Fruit fly (Drosophila melanogaster) whole organism, prepupa: ENCODE data around the gene CG4069.

ENCODE experiments used
- Blimp-1 ChIP-seq: fragments of 200-800 bp; sonication (Bioruptor generic); optimal IDR thresholded peaks from 3 replicates; lab custom pipeline; 2017; ENCODE audit warnings: missing biosample characterization, missing genetic modification characterization, mild to moderate bottlenecking, moderate library complexity, missing genetic modification reagents
- CG10669 ChIP-seq: fragments of 200-800 bp; sonication (Bioruptor generic); optimal IDR thresholded peaks from 3 replicates; lab custom pipeline; 2018; ENCODE audit warnings: missing biosample characterization, mild to moderate bottlenecking, missing genetic modification characterization, moderate library complexity
- CG11294 ChIP-seq: fragments of 200-800 bp; sonication (Bioruptor generic); IDR thresholded peaks from 2 replicates; pipeline ENCODE4 v1.3.6; 2022; ENCODE audit warnings: missing biosample characterization, missing genetic modification characterization
- CG11762 ChIP-seq: fragments of 200-800 bp; sonication (Bioruptor generic); optimal IDR thresholded peaks from 3 replicates; lab custom pipeline; 2016; ENCODE audit warnings: missing biosample characterization, missing genetic modification characterization; ENCODE audit not compliant: insufficient read depth
- CG11902 ChIP-seq: fragments of 200-800 bp; sonication (Bioruptor generic); optimal IDR thresholded peaks from 3 replicates; lab custom pipeline; 2016; ENCODE audit warnings: missing biosample characterization, missing genetic modification characterization
- CG15336 ChIP-seq: fragments of 200-800 bp; sonication (Bioruptor generic); IDR thresholded peaks from 2 replicates; pipeline ENCODE4 v1.3.6; 2022; ENCODE audit warnings: missing biosample characterization, missing genetic modification characterization
- CG1621 ChIP-seq: fragments of 200-800 bp; sonication (Bioruptor generic); optimal IDR thresholded peaks from 3 replicates; lab custom pipeline; 2018; ENCODE audit warnings: missing biosample characterization, mild to moderate bottlenecking, missing genetic modification characterization
- CG16779 ChIP-seq: fragments of 200-800 bp; sonication (Bioruptor generic); optimal IDR thresholded peaks from 3 replicates; lab custom pipeline; 2017; ENCODE audit warnings: missing biosample characterization, mild to moderate bottlenecking, missing genetic modification characterization
- CG3032 ChIP-seq: fragments of 200-800 bp; optimal IDR thresholded peaks from 2 replicates; lab custom pipeline; 2019; ENCODE audit warnings: missing biosample characterization, mild to moderate bottlenecking, missing genetic modification characterization, moderate library complexity
- CG31627 ChIP-seq: fragments of 200-800 bp; sonication (Bioruptor generic); optimal IDR thresholded peaks from 3 replicates; lab custom pipeline; 2016; ENCODE audit warnings: missing biosample characterization, missing genetic modification characterization
- CG34406 ChIP-seq: fragments of 200-800 bp; sonication (Bioruptor generic); optimal IDR thresholded peaks from 3 replicates; lab custom pipeline; 2016; ENCODE audit warnings: missing biosample characterization, missing genetic modification characterization
- CG3919 ChIP-seq: fragments of 200-800 bp; sonication (Bioruptor generic); optimal IDR thresholded peaks from 3 replicates; lab custom pipeline; 2016; ENCODE audit warnings: missing biosample characterization, missing genetic modification characterization
- CG4318 ChIP-seq: fragments of 200-800 bp; sonication (Bioruptor generic); optimal IDR thresholded peaks from 3 replicates; lab custom pipeline; 2017; ENCODE audit warnings: missing biosample characterization, mild to moderate bottlenecking, missing genetic modification characterization
- CG6276 ChIP-seq: fragments of 200-800 bp; sonication (Bioruptor generic); optimal IDR thresholded peaks from 2 replicates; lab custom pipeline; 2017; ENCODE audit warnings: missing biosample characterization, mild to moderate bottlenecking, missing genetic modification characterization
- CG6792 ChIP-seq: fragments of 200-800 bp; sonication (Bioruptor generic); optimal IDR thresholded peaks from 3 replicates; lab custom pipeline; 2016; ENCODE audit warnings: missing biosample characterization, missing genetic modification characterization
- CG6808 ChIP-seq: fragments of 200-800 bp; sonication (Bioruptor generic); optimal IDR thresholded peaks from 3 replicates; lab custom pipeline; 2017; ENCODE audit warnings: missing biosample characterization, missing genetic modification characterization, mild to moderate bottlenecking, moderate library complexity, missing genetic modification reagents
- CG6854 ChIP-seq: fragments of 200-800 bp; sonication (Bioruptor generic); optimal IDR thresholded peaks from 2 replicates; lab custom pipeline; 2017; ENCODE audit warnings: missing biosample characterization, mild to moderate bottlenecking, missing genetic modification characterization
- CG7368 ChIP-seq: fragments of 200-800 bp; sonication (Bioruptor generic); optimal IDR thresholded peaks from 3 replicates; lab custom pipeline; 2016; ENCODE audit warnings: missing biosample characterization, missing genetic modification characterization
- CG8119 ChIP-seq: fragments of 200-800 bp; sonication (Bioruptor generic); IDR thresholded peaks from 3 replicates; pipeline ENCODE4 v1.3.6; 2022; ENCODE audit warnings: missing biosample characterization, missing genetic modification characterization
- CG8319 ChIP-seq: fragments of 200-800 bp; sonication (Bioruptor generic); optimal IDR thresholded peaks from 3 replicates; lab custom pipeline; 2016; ENCODE audit warnings: missing biosample characterization, missing genetic modification characterization
- CG8632 ChIP-seq: fragments of 200-800 bp; sonication (Bioruptor generic); optimal IDR thresholded peaks from 3 replicates; lab custom pipeline; 2016; ENCODE audit warnings: missing biosample characterization, missing genetic modification characterization
- CG9139 ChIP-seq: fragments of 200-800 bp; sonication (Bioruptor generic); optimal IDR thresholded peaks from 3 replicates; lab custom pipeline; 2017; ENCODE audit warnings: missing biosample characterization, mild to moderate bottlenecking, missing genetic modification characterization
- Eip75B ChIP-seq: fragments of 200-800 bp; sonication (Bioruptor generic); optimal IDR thresholded peaks from 3 replicates; lab custom pipeline; 2016; ENCODE audit warnings: missing biosample characterization, missing genetic modification characterization
- Eip78C ChIP-seq: fragments of 200-800 bp; sonication (Bioruptor generic); peaks from one replicate; lab custom pipeline; 2016; ENCODE audit warnings: missing biosample characterization, missing genetic modification characterization
- Eip93F ChIP-seq: fragments of 200-800 bp; sonication (Bioruptor generic); optimal IDR thresholded peaks from 2 replicates; lab custom pipeline; 2016; ENCODE audit warnings: missing biosample characterization, mild to moderate bottlenecking, missing genetic modification characterization
- Ets96B ChIP-seq: fragments of 200-800 bp; optimal IDR thresholded peaks from 2 replicates; lab custom pipeline; 2019; ENCODE audit warnings: missing biosample characterization, mild to moderate bottlenecking, missing genetic modification characterization, moderate library complexity
- Gug ChIP-seq: fragments of 200-800 bp; sonication (Bioruptor generic); IDR thresholded peaks from 2 replicates; pipeline ENCODE4 v1.3.6; 2022; ENCODE audit warnings: missing biosample characterization, missing genetic modification characterization
- Hr39 ChIP-seq: fragments of 200-800 bp; sonication (Bioruptor generic); optimal IDR thresholded peaks from 2 replicates; lab custom pipeline; 2016; ENCODE audit warnings: missing biosample characterization, missing genetic modification characterization
- Hr4 ChIP-seq: fragments of 200-800 bp; sonication (Bioruptor generic); optimal IDR thresholded peaks from 3 replicates; lab custom pipeline; 2016; ENCODE audit warnings: missing biosample characterization, missing genetic modification characterization
- Lpt ChIP-seq: fragments of 200-800 bp; sonication (Bioruptor generic); optimal IDR thresholded peaks from 3 replicates; lab custom pipeline; 2016; ENCODE audit warnings: missing biosample characterization, missing genetic modification characterization
- Met ChIP-seq: fragments of 200-800 bp; sonication (Bioruptor generic); optimal IDR thresholded peaks from 3 replicates; lab custom pipeline; 2016; ENCODE audit warnings: missing biosample characterization, missing genetic modification characterization
- Smox ChIP-seq: fragments of 200-800 bp; sonication (Bioruptor generic); optimal IDR thresholded peaks from 3 replicates; lab custom pipeline; 2016; ENCODE audit warnings: missing biosample characterization, missing genetic modification characterization
- Sox102F ChIP-seq: fragments of 200-800 bp; sonication (Bioruptor generic); optimal IDR thresholded peaks from 2 replicates; lab custom pipeline; 2016; ENCODE audit warnings: missing biosample characterization, mild to moderate bottlenecking, missing genetic modification characterization
- Sox14 ChIP-seq: fragments of 200-800 bp; sonication (Bioruptor generic); optimal IDR thresholded peaks from 3 replicates; lab custom pipeline; 2016; ENCODE audit warnings: missing biosample characterization, missing genetic modification characterization
- Sox15 ChIP-seq: fragments of 200-800 bp; sonication (Bioruptor generic); optimal IDR thresholded peaks from 3 replicates; lab custom pipeline; 2016; ENCODE audit warnings: missing biosample characterization, missing genetic modification characterization
- achi ChIP-seq: fragments of 200-800 bp; sonication (Bioruptor generic); optimal IDR thresholded peaks from 3 replicates; lab custom pipeline; 2016; ENCODE audit warnings: missing biosample characterization, missing genetic modification characterization
- acj6 ChIP-seq: fragments of 200-800 bp; sonication (Bioruptor generic); optimal IDR thresholded peaks from 3 replicates; lab custom pipeline; 2016; ENCODE audit warnings: missing biosample characterization, missing genetic modification characterization
- cyc ChIP-seq: fragments of 200-800 bp; sonication (Bioruptor generic); optimal IDR thresholded peaks from 3 replicates; lab custom pipeline; 2016; ENCODE audit warnings: missing biosample characterization, missing genetic modification characterization
- dsx ChIP-seq: fragments of 200-800 bp; optimal IDR thresholded peaks from 3 replicates; lab custom pipeline; 2019; ENCODE audit warnings: missing biosample characterization, mild to moderate bottlenecking, missing genetic modification characterization, moderate library complexity; ENCODE audit not compliant: poor library complexity, severe bottlenecking
- eg ChIP-seq: fragments of 200-800 bp; sonication (Bioruptor generic); IDR thresholded peaks from 3 replicates; pipeline ENCODE4 v1.3.6; 2022; ENCODE audit warnings: missing biosample characterization, missing genetic modification characterization
- esn ChIP-seq: fragments of 200-800 bp; sonication (Bioruptor generic); optimal IDR thresholded peaks from 2 replicates; lab custom pipeline; 2016; ENCODE audit warnings: missing biosample characterization, mild to moderate bottlenecking, missing genetic modification characterization, moderate library complexity
- fd59A ChIP-seq: fragments of 200-800 bp; sonication (Bioruptor generic); optimal IDR thresholded peaks from 2 replicates; lab custom pipeline; 2017; ENCODE audit warnings: missing biosample characterization, mild to moderate bottlenecking, missing genetic modification characterization, missing genetic modification reagents
- fd85E ChIP-seq: fragments of 200-800 bp; sonication (Bioruptor generic); optimal IDR thresholded peaks from 3 replicates; lab custom pipeline; 2016; ENCODE audit warnings: missing biosample characterization, missing genetic modification characterization
- fkh ChIP-seq: fragments of 200-800 bp; sonication (Bioruptor generic); optimal IDR thresholded peaks from 3 replicates; lab custom pipeline; 2017; ENCODE audit warnings: missing biosample characterization, mild to moderate bottlenecking, missing genetic modification characterization, moderate library complexity
- pdm3 ChIP-seq: fragments of 200-800 bp; sonication (Bioruptor generic); optimal IDR thresholded peaks from 3 replicates; lab custom pipeline; 2016; ENCODE audit warnings: missing biosample characterization, missing genetic modification characterization
- salr ChIP-seq, 2 experiments: fragments of 200-800 bp; sonication (Bioruptor generic); optimal IDR thresholded peaks; 3 replicates each; lab custom pipeline; 2016 to 2018; ENCODE audit warnings: missing biosample characterization in 2 of 2, missing genetic modification characterization in 2 of 2, mild to moderate bottlenecking in 1 of 2
- spab ChIP-seq: fragments of 200-800 bp; sonication (Bioruptor generic); optimal IDR thresholded peaks from 2 replicates; lab custom pipeline; 2017; ENCODE audit warnings: missing biosample characterization, mild to moderate bottlenecking, missing genetic modification characterization, missing genetic modification reagents
- ss ChIP-seq, 2 experiments: fragments of 200-800 bp; sonication (Bioruptor generic); optimal IDR thresholded peaks; 2 replicates in 1 of 2; 3 replicates in 1 of 2; lab custom pipeline; 2017 to 2018; ENCODE audit warnings: mild to moderate bottlenecking in 2 of 2, missing biosample characterization in 2 of 2, missing genetic modification characterization in 2 of 2, moderate library complexity in 1 of 2
- svp ChIP-seq: fragments of 200-800 bp; sonication (Bioruptor generic); peaks from one replicate; lab custom pipeline; 2016; ENCODE audit warnings: missing biosample characterization, missing genetic modification characterization
- topi ChIP-seq: fragments of 200-800 bp; sonication (Bioruptor generic); optimal IDR thresholded peaks from 3 replicates; lab custom pipeline; 2016; ENCODE audit warnings: missing biosample characterization, missing genetic modification characterization
- vri ChIP-seq: fragments of 200-800 bp; sonication (Bioruptor generic); optimal IDR thresholded peaks from 3 replicates; lab custom pipeline; 2016; ENCODE audit warnings: missing biosample characterization, mild to moderate bottlenecking, missing genetic modification characterization

CG4069 gene

dm6 chr3L:12529431-12530007 is 7.6 kb downstream of the CG4069 start:
- TF ChIP-seq Gug (GFP tag; lab: Robert Waterston, UW) (peak; percentile 51), CG31627 (GFP tag; lab: Kevin White, UChicago) (peak; percentile 73), cyc (peak; percentile 56), CG34406 (GFP tag; lab: Kevin White, UChicago) (peak; percentile 62), CG6808 (peak; percentile 51), Sox14 (GFP tag; lab: Kevin White, UChicago) (peak; percentile 74), CG8319 (peak; percentile 21), CG16779 (tag; lab: Kevin White, UChicago) (peak; percentile 40), pdm3 (GFP tag; lab: Kevin White, UChicago) (peak; percentile 70), Met (GFP tag; lab: Kevin White, UChicago) (peak; percentile 74), CG8632 (GFP tag; lab: Kevin White, UChicago) (peak; percentile 61), CG6276 (no peak), achi (GFP tag; lab: Kevin White, UChicago) (peak; percentile 55), fd59A (GFP tag; lab: Kevin White, UChicago) (no peak), dsx (GFP tag; lab: Kevin White, UChicago) (peak; percentile 60), CG1621 (tag; lab: Kevin White, UChicago) (no peak), CG9139 (no peak), vri (GFP tag; lab: Kevin White, UChicago) (peak; percentile 71), CG6854 (GFP tag; lab: Kevin White, UChicago) (peak; percentile 9), Hr4 (GFP tag; lab: Kevin White, UChicago) (peak; percentile 68), Eip75B (GFP tag; lab: Kevin White, UChicago) (peak; percentile 50), Hr39 (GFP tag; lab: Kevin White, UChicago) (peak; percentile 74), esn (GFP tag; lab: Kevin White, UChicago) (peak; percentile 79), fkh (GFP tag; lab: Kevin White, UChicago) (no peak), CG6792 (peak; percentile 63), Smox (GFP tag; lab: Kevin White, UChicago) (peak; percentile 62), CG8119 (GFP tag; lab: Robert Waterston, UW) (peak; percentile 71; the same call in 2 of the 3 replicates), fd85E (GFP tag; lab: Kevin White, UChicago) (no peak), Eip78C (GFP tag; lab: Kevin White, UChicago) (peak; percentile 94), ss (GFP tag; optimal IDR thresholded peaks at IDR 0.05; lab: Kevin White, UChicago) (peak; percentile 43 to 45), CG11294 (peak; percentile 64), topi (GFP tag; lab: Kevin White, UChicago) (peak; percentile 76), CG3032 (tag; lab: Kevin White, UChicago) (peak; percentile 46), salr (GFP tag; optimal IDR thresholded peaks at IDR 0.05; lab: Kevin White, UChicago) (peak in 1 of 2 experiments; percentile 63), svp (GFP tag; lab: Kevin White, UChicago) (no peak), Eip93F (GFP tag; lab: Kevin White, UChicago) (peak; percentile 65), CG3919 (GFP tag; lab: Kevin White, UChicago) (peak; percentile 67), CG15336 (GFP tag; lab: Robert Waterston, UW) (peak; percentile 60), CG4318 (GFP tag; lab: Kevin White, UChicago) (no peak), Sox102F (GFP tag; lab: Kevin White, UChicago) (no peak), eg (GFP tag; lab: Robert Waterston, UW) (peak; percentile 86), CG11902 (GFP tag; lab: Kevin White, UChicago) (peak; percentile 18), Lpt (GFP tag; lab: Kevin White, UChicago) (peak; percentile 40), CG10669 (GFP tag; lab: Kevin White, UChicago) (peak; percentile 59), spab (GFP tag; lab: Kevin White, UChicago) (peak; percentile 51), CG11762 (GFP tag; lab: Kevin White, UChicago) (peak; percentile 38), acj6 (peak; percentile 69), Sox15 (GFP tag; lab: Kevin White, UChicago) (no peak), Blimp-1 (GFP tag; lab: Kevin White, UChicago) (no peak), CG7368 (GFP tag; lab: Kevin White, UChicago) (peak; percentile 48), Ets96B (tag; lab: Kevin White, UChicago) (peak; percentile 66)
